Fruit fly (Drosophila melanogaster) whole organism, embryonic: ENCODE measurements around the gene eIF3d1.

Experiments used
- ATbp ChIP-seq: fragments of 200-800 bp; sonication (Bioruptor generic); optimal IDR thresholded peaks from 2 replicates; lab custom pipeline; 2017; ENCODE audit warnings: missing biosample characterization, mild to moderate bottlenecking, missing genetic modification characterization, missing genetic modification reagents
- Atf-2 ChIP-seq: fragments of 200-800 bp; sonication (Bioruptor generic); optimal IDR thresholded peaks from 2 replicates; lab custom pipeline; 2016; ENCODE audit warnings: missing biosample characterization, missing genetic modification characterization
- Blimp-1 ChIP-seq: fragments of 200-800 bp; sonication (Bioruptor generic); optimal IDR thresholded peaks from 3 replicates; lab custom pipeline; 2018; ENCODE audit warnings: missing biosample characterization, missing genetic modification characterization, mild to moderate bottlenecking, moderate library complexity, missing genetic modification reagents
- CG13894 ChIP-seq: fragments of 200-800 bp; sonication (Bioruptor generic); optimal IDR thresholded peaks from 3 replicates; lab custom pipeline; 2018; ENCODE audit warnings: missing biosample characterization, mild to moderate bottlenecking, missing genetic modification characterization, moderate library complexity
- CG16813 ChIP-seq: fragments of 200-800 bp; sonication (Bioruptor generic); IDR thresholded peaks from 3 replicates; pipeline ENCODE4 v1.3.6; 2022; ENCODE audit warnings: missing biosample characterization, missing genetic modification characterization; ENCODE audit not compliant: partially characterized antibody
- CG9817 ChIP-seq: fragments of 200-800 bp; sonication (Bioruptor generic); optimal IDR thresholded peaks from 2 replicates; lab custom pipeline; 2018; ENCODE audit warnings: missing biosample characterization, mild to moderate bottlenecking, missing genetic modification characterization, moderate library complexity
- CTCF ChIP-seq: fragments of 200-800 bp; sonication (Bioruptor generic); optimal IDR thresholded peaks from 2 replicates; lab custom pipeline; 2017; ENCODE audit warnings: missing biosample characterization, mild to moderate bottlenecking, missing genetic modification characterization, moderate library complexity
- CoRest ChIP-seq: fragments of 200-800 bp; sonication (Bioruptor generic); optimal IDR thresholded peaks from 3 replicates; lab custom pipeline; 2018; ENCODE audit warnings: missing biosample characterization, mild to moderate bottlenecking, missing genetic modification characterization, moderate library complexity
- az2 ChIP-seq: fragments of 200-800 bp; sonication (Bioruptor generic); optimal IDR thresholded peaks from 3 replicates; lab custom pipeline; 2016; ENCODE audit warnings: missing biosample characterization, missing genetic modification characterization
- bcd ChIP-seq: fragments of 200-800 bp; sonication (Bioruptor generic); optimal IDR thresholded peaks from 2 replicates; lab custom pipeline; 2017; ENCODE audit warnings: missing biosample characterization, mild to moderate bottlenecking, missing genetic modification characterization
- dmrt99B ChIP-seq: fragments of 200-800 bp; sonication (Bioruptor generic); optimal IDR thresholded peaks from 2 replicates; lab custom pipeline; 2018; ENCODE audit warnings: missing biosample characterization, mild to moderate bottlenecking, missing genetic modification characterization, moderate library complexity
- lilli ChIP-seq: fragments of 200-800 bp; sonication (Bioruptor generic); optimal IDR thresholded peaks from 3 replicates; lab custom pipeline; 2016; ENCODE audit warnings: missing biosample characterization, missing genetic modification characterization
- repo ChIP-seq: fragments of 200-800 bp; sonication (Bioruptor generic); optimal IDR thresholded peaks from 2 replicates; lab custom pipeline; 2016; ENCODE audit warnings: missing biosample characterization, missing genetic modification characterization
- sug ChIP-seq: fragments of 200-800 bp; optimal IDR thresholded peaks from 2 replicates; lab custom pipeline; 2019; ENCODE audit warnings: missing biosample characterization, mild to moderate bottlenecking, missing genetic modification characterization, moderate library complexity

DNA sequence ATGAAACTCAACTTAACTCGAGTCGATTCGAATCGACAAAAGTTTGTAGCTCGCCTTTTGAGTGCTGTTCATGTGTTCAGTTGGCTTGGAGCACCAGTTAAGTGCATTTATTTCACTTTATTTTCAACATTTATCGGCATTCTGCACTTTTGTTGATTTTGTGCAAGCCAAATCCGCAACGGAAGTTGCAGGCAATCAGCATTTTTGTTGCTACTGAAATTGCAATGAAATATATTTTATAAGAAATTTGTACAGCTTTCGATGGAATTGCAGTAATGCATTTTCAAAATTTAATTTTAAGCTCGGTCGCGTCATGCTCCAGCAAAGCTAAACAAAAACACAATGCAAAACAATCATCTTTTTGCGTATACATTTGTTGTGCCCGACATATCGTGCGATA lies 20.9 kb upstream of the eIF3d1 start:
- TF ChIP-seq az2 (GFP tag; lab: Kevin White, UChicago) (no peak), CG9817 (tag; lab: Kevin White, UChicago) (no peak), bcd (GFP tag; lab: Kevin White, UChicago) (no peak), CG16813 (GFP tag; lab: Robert Waterston, UW) (no peak), repo (GFP tag; lab: Kevin White, UChicago) (no peak), Blimp-1 (GFP tag; lab: Kevin White, UChicago) (no peak), CG13894 (no peak), CoRest (tag; lab: Kevin White, UChicago) (no peak), lilli (no peak), sug (no peak), CTCF (GFP tag; lab: Kevin White, UChicago) (no peak), dmrt99B (tag; lab: Kevin White, UChicago) (no peak), Atf-2 (no peak), ATbp (GFP tag; lab: Kevin White, UChicago) (no peak)
